Fruit fly (Drosophila melanogaster) whole organism, embryonic: ENCODE measurements around the gene CG15019.
A peak's percentile ranks its signal among the peaks of the same experiment; 100 is the strongest.

Experiments used
- BtbVII ChIP-seq: fragments of 200-800 bp; sonication (Bioruptor generic); optimal IDR thresholded peaks from 3 replicates; lab custom pipeline; 2017; ENCODE audit warnings: missing biosample characterization, mild to moderate bottlenecking, missing genetic modification characterization
- CG10147 ChIP-seq: fragments of 200-800 bp; sonication (Bioruptor generic); optimal IDR thresholded peaks from 2 replicates; lab custom pipeline; 2019; ENCODE audit warnings: missing biosample characterization, mild to moderate bottlenecking, missing genetic modification characterization, moderate library complexity
- CG10267 ChIP-seq: fragments of 200-800 bp; sonication (Bioruptor generic); optimal IDR thresholded peaks from 2 replicates; lab custom pipeline; 2018; ENCODE audit warnings: missing biosample characterization, mild to moderate bottlenecking, missing genetic modification characterization, moderate library complexity
- CG10321 ChIP-seq: fragments of 200-800 bp; sonication (Bioruptor generic); IDR thresholded peaks from 2 replicates; pipeline ENCODE4 v1.3.6; 2022; ENCODE audit warnings: missing biosample characterization, missing genetic modification characterization
- CG10959 ChIP-seq: fragments of 200-800 bp; sonication (Bioruptor generic); IDR thresholded peaks from 2 replicates; pipeline ENCODE4 v1.3.6; 2022; ENCODE audit warnings: missing biosample characterization, missing genetic modification characterization
- CG11093 ChIP-seq: fragments of 200-800 bp; sonication (Bioruptor generic); IDR thresholded peaks from 3 replicates; pipeline ENCODE4 v1.3.6; 2022; ENCODE audit warnings: missing biosample characterization, missing genetic modification characterization
- CG11696 ChIP-seq: fragments of 200-800 bp; sonication (Bioruptor generic); IDR thresholded peaks from 2 replicates; pipeline ENCODE4 v1.3.6; 2022; ENCODE audit warnings: missing biosample characterization, missing genetic modification characterization
- CG13296 ChIP-seq: fragments of 200-800 bp; sonication (Bioruptor generic); optimal IDR thresholded peaks from 3 replicates; lab custom pipeline; 2018; ENCODE audit warnings: missing biosample characterization, mild to moderate bottlenecking, missing genetic modification characterization
- CG14710 ChIP-seq: fragments of 200-800 bp; sonication (Bioruptor generic); optimal IDR thresholded peaks from 3 replicates; lab custom pipeline; 2019; ENCODE audit warnings: missing biosample characterization, mild to moderate bottlenecking, missing genetic modification characterization, moderate library complexity
- CG14965 ChIP-seq: fragments of 200-800 bp; sonication (Bioruptor generic); optimal IDR thresholded peaks from 2 replicates; lab custom pipeline; 2016; ENCODE audit warnings: missing biosample characterization, missing genetic modification characterization, borderline replicate concordance
- CG15514 ChIP-seq: fragments of 200-800 bp; sonication (Bioruptor generic); optimal IDR thresholded peaks from 3 replicates; lab custom pipeline; 2017; ENCODE audit warnings: missing biosample characterization, missing genetic modification characterization, mild to moderate bottlenecking, moderate library complexity, missing genetic modification reagents
- CG1603 ChIP-seq: fragments of 200-800 bp; sonication (Bioruptor generic); optimal IDR thresholded peaks from 2 replicates; lab custom pipeline; 2019; ENCODE audit warnings: missing biosample characterization, mild to moderate bottlenecking, missing genetic modification characterization, moderate library complexity
- CG1832 ChIP-seq: fragments of 200-800 bp; sonication (Bioruptor generic); optimal IDR thresholded peaks from 2 replicates; lab custom pipeline; 2017; ENCODE audit warnings: missing biosample characterization, mild to moderate bottlenecking, missing genetic modification characterization, inconsistent platforms
- CG2678 ChIP-seq: fragments of 200-800 bp; sonication (Bioruptor generic); optimal IDR thresholded peaks from 3 replicates; lab custom pipeline; 2019; ENCODE audit warnings: missing biosample characterization, mild to moderate bottlenecking, missing genetic modification characterization, moderate library complexity
- CG2875 ChIP-seq: fragments of 200-800 bp; sonication (Bioruptor generic); optimal IDR thresholded peaks from 2 replicates; lab custom pipeline; 2017; ENCODE audit warnings: missing biosample characterization, mild to moderate bottlenecking, missing genetic modification characterization, missing genetic modification reagents
- CG3065 ChIP-seq: fragments of 200-800 bp; sonication (Bioruptor generic); optimal IDR thresholded peaks from 2 replicates; lab custom pipeline; 2016; ENCODE audit warnings: missing biosample characterization, missing genetic modification characterization
- CG34422 ChIP-seq: fragments of 200-800 bp; sonication (Bioruptor generic); IDR thresholded peaks from 3 replicates; pipeline ENCODE4 v1.3.6; 2022; ENCODE audit warnings: missing biosample characterization, missing genetic modification characterization
- CG4360 ChIP-seq: fragments of 200-800 bp; sonication (Bioruptor generic); IDR thresholded peaks from 2 replicates; pipeline ENCODE4 v1.3.6; 2022; ENCODE audit warnings: missing biosample characterization, missing genetic modification characterization
- CG6813 ChIP-seq: fragments of 200-800 bp; sonication (Bioruptor generic); optimal IDR thresholded peaks from 2 replicates; lab custom pipeline; 2017; ENCODE audit warnings: missing biosample characterization, missing genetic modification characterization, mild to moderate bottlenecking, moderate library complexity, missing genetic modification reagents
- Deaf1 ChIP-seq: fragments of 200-800 bp; optimal IDR thresholded peaks from 3 replicates; lab custom pipeline; 2019; ENCODE audit warnings: missing biosample characterization, mild to moderate bottlenecking, missing genetic modification characterization, moderate library complexity
- Fer3 ChIP-seq: fragments of 200-800 bp; sonication (Bioruptor generic); optimal IDR thresholded peaks from 2 replicates; lab custom pipeline; 2018; ENCODE audit warnings: missing biosample characterization, mild to moderate bottlenecking, missing genetic modification characterization, moderate library complexity
- HHEX ChIP-seq: fragments of 200-800 bp; sonication (Bioruptor generic); optimal IDR thresholded peaks from 3 replicates; lab custom pipeline; 2017; ENCODE audit warnings: missing biosample characterization, mild to moderate bottlenecking, missing genetic modification characterization, missing genetic modification reagents
- HLH3B ChIP-seq: fragments of 200-800 bp; sonication (Bioruptor generic); IDR thresholded peaks from 2 replicates; pipeline ENCODE4 v1.3.6; 2022; ENCODE audit warnings: missing biosample characterization, missing genetic modification characterization
- Hand ChIP-seq: fragments of 200-800 bp; sonication (Bioruptor generic); optimal IDR thresholded peaks from 2 replicates; lab custom pipeline; 2017; ENCODE audit warnings: mild to moderate bottlenecking, missing biosample characterization, missing genetic modification reagents, missing genetic modification characterization
- Med ChIP-seq: fragments of 200-800 bp; sonication (Bioruptor generic); peaks from one replicate; lab custom pipeline; 2016; ENCODE audit warnings: missing biosample characterization, missing genetic modification characterization, mild to moderate bottlenecking, inconsistent platforms, moderate library complexity
- NFAT ChIP-seq: fragments of 200-800 bp; sonication (Bioruptor generic); IDR thresholded peaks from 2 replicates; pipeline ENCODE4 v1.3.6; 2022; ENCODE audit warnings: missing biosample characterization, missing genetic modification characterization
- Ravus ChIP-seq: fragments of 200-800 bp; sonication (Bioruptor generic); IDR thresholded peaks from 2 replicates; pipeline ENCODE4 v1.3.6; 2022; ENCODE audit warnings: missing biosample characterization, missing genetic modification characterization
- Sry-β ChIP-seq: fragments of 200-800 bp; sonication (Bioruptor generic); optimal IDR thresholded peaks from 2 replicates; lab custom pipeline; 2018; ENCODE audit warnings: missing biosample characterization, mild to moderate bottlenecking, missing genetic modification characterization, moderate library complexity
- ato ChIP-seq: fragments of 200-800 bp; sonication (Bioruptor generic); IDR thresholded peaks from 2 replicates; pipeline ENCODE4 v1.3.6; 2022; ENCODE audit warnings: missing biosample characterization, missing genetic modification characterization; ENCODE audit not compliant: partially characterized antibody
- az2 ChIP-seq: fragments of 200-800 bp; sonication (Bioruptor generic); optimal IDR thresholded peaks from 3 replicates; lab custom pipeline; 2016; ENCODE audit warnings: missing biosample characterization, missing genetic modification characterization
- bowl ChIP-seq: fragments of 200-800 bp; sonication (Bioruptor generic); IDR thresholded peaks from 2 replicates; pipeline ENCODE4 v1.3.6; 2022; ENCODE audit warnings: missing biosample characterization, missing genetic modification characterization
- dimm ChIP-seq: fragments of 200-800 bp; sonication (Bioruptor generic); IDR thresholded peaks from 2 replicates; pipeline ENCODE4 v1.3.6; 2022; ENCODE audit warnings: missing biosample characterization, missing genetic modification characterization
- dpn ChIP-seq, 2 experiments: fragments of 200-800 bp; sonication (Bioruptor generic); optimal IDR thresholded peaks; 3 replicates each; lab custom pipeline; 2016; ENCODE audit warnings: missing biosample characterization in 2 of 2, missing genetic modification characterization in 2 of 2
- esg ChIP-seq: fragments of 200-800 bp; sonication (Bioruptor generic); conservative IDR thresholded peaks from 2 replicates; pipeline ENCODE4 v1.3.6; 2022; ENCODE audit warnings: missing biosample characterization, missing genetic modification characterization
- ewg ChIP-seq: fragments of 200-800 bp; sonication (Bioruptor generic); optimal IDR thresholded peaks from 3 replicates; lab custom pipeline; 2017; ENCODE audit warnings: mild to moderate bottlenecking, missing biosample characterization, missing genetic modification reagents, missing genetic modification characterization
- eyg ChIP-seq: fragments of 200-800 bp; sonication (Bioruptor generic); optimal IDR thresholded peaks from 3 replicates; lab custom pipeline; 2016; ENCODE audit warnings: missing biosample characterization, missing genetic modification characterization
- fd3F ChIP-seq: fragments of 200-800 bp; sonication (Bioruptor generic); optimal IDR thresholded peaks from 2 replicates; lab custom pipeline; 2018; ENCODE audit warnings: missing biosample characterization, mild to moderate bottlenecking, missing genetic modification characterization, moderate library complexity
- fd64A ChIP-seq: fragments of 200-800 bp; sonication (Bioruptor generic); optimal IDR thresholded peaks from 3 replicates; lab custom pipeline; 2018; ENCODE audit warnings: missing biosample characterization, mild to moderate bottlenecking, missing genetic modification characterization
- gsb-n ChIP-seq: fragments of 200-800 bp; sonication (Bioruptor generic); optimal IDR thresholded peaks from 3 replicates; lab custom pipeline; 2018; ENCODE audit warnings: missing biosample characterization, mild to moderate bottlenecking, missing genetic modification characterization
- insv ChIP-seq, 2 experiments: fragments of 200-800 bp; sonication (Bioruptor generic); optimal IDR thresholded peaks; 3 replicates each; lab custom pipeline; 2016 to 2018; ENCODE audit warnings: missing biosample characterization in 2 of 2, missing genetic modification characterization in 2 of 2
- lab ChIP-seq: fragments of 200-800 bp; sonication (Bioruptor generic); optimal IDR thresholded peaks from 3 replicates; lab custom pipeline; 2017; ENCODE audit warnings: missing biosample characterization, missing genetic modification characterization, mild to moderate bottlenecking, moderate library complexity, missing genetic modification reagents
- nau ChIP-seq: fragments of 200-800 bp; sonication (Bioruptor generic); optimal IDR thresholded peaks from 3 replicates; lab custom pipeline; 2017; ENCODE audit warnings: missing biosample characterization, mild to moderate bottlenecking, missing genetic modification characterization, missing genetic modification reagents
- onecut ChIP-seq: fragments of 200-800 bp; sonication (Bioruptor generic); IDR thresholded peaks from 2 replicates; pipeline ENCODE4 v1.3.6; 2022; ENCODE audit warnings: missing biosample characterization, missing genetic modification characterization
- sd ChIP-seq: fragments of 200-800 bp; sonication (Bioruptor generic); optimal IDR thresholded peaks from 3 replicates; lab custom pipeline; 2018; ENCODE audit warnings: missing biosample characterization, mild to moderate bottlenecking, missing genetic modification characterization, moderate library complexity
- sna ChIP-seq: fragments of 200-800 bp; sonication (Bioruptor generic); IDR thresholded peaks from 2 replicates; pipeline ENCODE4 v1.3.6; 2022; ENCODE audit warnings: missing biosample characterization, missing genetic modification characterization; ENCODE audit not compliant: partially characterized antibody
- sob ChIP-seq: fragments of 200-800 bp; sonication (Bioruptor generic); IDR thresholded peaks from 2 replicates; pipeline ENCODE4 v1.3.6; 2022; ENCODE audit warnings: missing biosample characterization, missing genetic modification characterization
- sr ChIP-seq: fragments of 200-800 bp; sonication (Bioruptor generic); IDR thresholded peaks from 3 replicates; pipeline ENCODE4 v1.3.6; 2022; ENCODE audit warnings: missing biosample characterization, missing genetic modification characterization
- stc ChIP-seq: fragments of 200-800 bp; sonication (Bioruptor generic); IDR thresholded peaks from 2 replicates; pipeline ENCODE4 v1.3.6; 2022; ENCODE audit warnings: missing biosample characterization, missing genetic modification characterization
- unc-4 ChIP-seq: fragments of 200-800 bp; sonication (Bioruptor generic); IDR thresholded peaks from 2 replicates; pipeline ENCODE4 v1.3.6; 2022; ENCODE audit warnings: missing biosample characterization, missing genetic modification characterization; ENCODE audit not compliant: partially characterized antibody
- vvl ChIP-seq: fragments of 200-800 bp; sonication (Bioruptor generic); IDR thresholded peaks from 2 replicates; pipeline ENCODE4 v1.3.6; 2022; ENCODE audit warnings: missing biosample characterization, missing genetic modification characterization

CG15019 gene

DNA sequence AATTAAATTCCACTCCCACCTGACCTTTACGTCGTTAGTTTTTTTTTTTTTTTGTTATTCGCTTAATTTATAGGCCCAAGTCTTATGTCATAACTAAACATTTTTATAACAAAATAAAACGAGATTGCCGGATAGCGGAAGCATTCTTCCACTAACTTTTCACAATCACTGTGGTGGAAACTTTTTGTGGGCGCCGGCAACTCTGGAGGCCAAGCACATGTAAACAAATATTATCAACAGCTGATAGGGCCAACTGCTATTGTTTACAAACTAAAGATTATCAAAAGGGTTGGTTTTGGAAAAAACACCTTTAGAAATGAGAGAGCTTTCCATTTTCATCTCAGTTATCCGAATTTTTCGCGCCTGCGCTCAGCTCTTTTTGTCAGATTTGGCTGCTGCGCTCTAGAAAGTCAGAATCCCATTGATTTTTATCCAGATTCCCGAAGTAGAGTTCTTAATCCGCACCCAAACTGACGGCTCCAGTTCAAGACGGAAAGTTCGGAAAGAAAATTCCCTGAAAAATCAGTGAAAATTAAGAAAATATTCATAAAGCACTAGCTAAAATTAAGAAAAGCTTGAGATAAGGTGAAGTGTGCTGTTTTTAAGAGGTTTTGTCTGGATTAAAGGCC lies 23.2 kb upstream of the CG15019 start, which contains the start of gene nAChRbeta1 (continued):
- no peak for TF ChIP-seq CG14965 (GFP tag; lab: Kevin White, UChicago)
- TF ChIP-seq CG11696 (GFP tag; lab: Robert Waterston, UW): no peak
- peak; percentile 46 for TF ChIP-seq Med
- no peak for TF ChIP-seq CG4360 (GFP tag; lab: Robert Waterston, UW)
- TF ChIP-seq sna: no peak
- no peak for TF ChIP-seq stc
- TF ChIP-seq CG14710 (tag; lab: Kevin White, UChicago): no peak
- peak; percentile 76; the same call in 1 of the 3 replicates for TF ChIP-seq CG34422 (GFP tag; lab: Robert Waterston, UW)
- TF ChIP-seq Deaf1 (tag; lab: Kevin White, UChicago): peak; percentile 61
- peak; percentile 74 for TF ChIP-seq ewg (GFP tag; lab: Kevin White, UChicago)
- TF ChIP-seq eyg (GFP tag; lab: Kevin White, UChicago): no peak
- TF ChIP-seq HHEX: no peak
- TF ChIP-seq BtbVII (GFP tag; lab: Kevin White, UChicago): no peak
- TF ChIP-seq CG10147 (GFP tag; lab: Kevin White, UChicago): no peak
- no peak for TF ChIP-seq CG3065 (GFP tag; lab: Kevin White, UChicago)
- TF ChIP-seq CG10959 (GFP tag; lab: Robert Waterston, UW): no peak
- TF ChIP-seq HLH3B (GFP tag; lab: Robert Waterston, UW): no peak
- peak; percentile 78 for TF ChIP-seq onecut
- no peak for TF ChIP-seq dpn (GFP tag; optimal IDR thresholded peaks at IDR 0.05; lab: Kevin White, UChicago)
- TF ChIP-seq CG10267: no peak
- no peak for TF ChIP-seq NFAT
- no peak for TF ChIP-seq CG2875 (GFP tag; lab: Kevin White, UChicago)
- TF ChIP-seq CG1832 (GFP tag; lab: Kevin White, UChicago): no peak
- no peak for TF ChIP-seq Hand (GFP tag; lab: Kevin White, UChicago)
- TF ChIP-seq CG10321: no peak
- no peak for TF ChIP-seq dimm
- no peak for TF ChIP-seq vvl
- no peak for TF ChIP-seq CG11093
- peak; percentile 20 for TF ChIP-seq Fer3
- no peak for TF ChIP-seq CG1603 (tag; lab: Kevin White, UChicago)
- TF ChIP-seq az2: no peak
- TF ChIP-seq Sry-β (GFP tag; lab: Kevin White, UChicago): no peak
- no peak for TF ChIP-seq CG15514 (GFP tag; lab: Kevin White, UChicago)
- no peak for TF ChIP-seq insv (GFP tag; optimal IDR thresholded peaks at IDR 0.05; lab: Kevin White, UChicago)
- TF ChIP-seq fd3F (GFP tag; lab: Kevin White, UChicago): no peak
- TF ChIP-seq CG2678 (tag; lab: Kevin White, UChicago): no peak
- TF ChIP-seq bowl (GFP tag; lab: Robert Waterston, UW): no peak
- TF ChIP-seq Ravus (GFP tag; lab: Robert Waterston, UW): no peak
- TF ChIP-seq CG6813 (GFP tag; lab: Kevin White, UChicago): no peak
- TF ChIP-seq CG13296 (GFP tag; lab: Kevin White, UChicago): no peak
- peak; percentile 4 for TF ChIP-seq lab (GFP tag; lab: Kevin White, UChicago)
- no peak for TF ChIP-seq sob (GFP tag; lab: Robert Waterston, UW)
- no peak for TF ChIP-seq gsb-n (tag; lab: Kevin White, UChicago)
- no peak for TF ChIP-seq ato (GFP tag; lab: Robert Waterston, UW)
- TF ChIP-seq esg: no peak
- TF ChIP-seq unc-4 (GFP tag; lab: Robert Waterston, UW): no peak
- no peak for TF ChIP-seq fd64A (GFP tag; lab: Kevin White, UChicago)
- no peak for TF ChIP-seq nau (GFP tag; lab: Kevin White, UChicago)
- TF ChIP-seq sd (tag; lab: Kevin White, UChicago): no peak
- no peak for TF ChIP-seq sr (GFP tag; lab: Robert Waterston, UW)
